Worm (Caenorhabditis elegans) whole organism, mixed stage, embryonic: ENCODE measurements around the gene lin-8.

Experiments
- blmp-1 ChIP-seq: fragments of 150-350 bp; optimal IDR thresholded peaks from 2 replicates; lab custom pipeline; 2014; ENCODE audit warnings: missing biosample characterization, missing genetic modification characterization
- ceh-39 ChIP-seq: fragments of 150-350 bp; optimal IDR thresholded peaks from 2 replicates; lab custom pipeline; 2014; ENCODE audit warnings: missing biosample characterization, missing genetic modification characterization
- ceh-43 ChIP-seq: fragments of 200-800 bp; sonication (Bioruptor generic); optimal IDR thresholded peaks from 2 replicates; lab custom pipeline; 2018; ENCODE audit warnings: mild to moderate bottlenecking, missing genetic modification characterization, moderate library complexity, missing compliant biosample characterization
- ces-1 ChIP-seq: fragments of 150-350 bp; optimal IDR thresholded peaks from 2 replicates; lab custom pipeline; 2014; ENCODE audit warnings: missing biosample characterization, missing genetic modification reagents, missing genetic modification characterization
- cnd-1 ChIP-seq: fragments of 200-800 bp; sonication (Bioruptor generic); optimal IDR thresholded peaks from 2 replicates; lab custom pipeline; 2018; ENCODE audit warnings: mild to moderate bottlenecking, missing genetic modification characterization, missing compliant biosample characterization
- drap-1 ChIP-seq: fragments of 200-800 bp; sonication (Bioruptor generic); optimal IDR thresholded peaks from 3 replicates; lab custom pipeline; 2018; ENCODE audit warnings: mild to moderate bottlenecking, missing genetic modification characterization, missing compliant biosample characterization
- elt-1 ChIP-seq: sonication (generic microtip); optimal IDR thresholded peaks from 2 replicates; lab custom pipeline; 2017; ENCODE audit warnings: missing genetic modification characterization, mild to moderate bottlenecking, missing compliant biosample characterization, antibody characterized with exemption, moderate library complexity, borderline replicate concordance; ENCODE audit not compliant: insufficient read depth
- flh-1 ChIP-seq: fragments of 200-800 bp; sonication (Bioruptor generic); optimal IDR thresholded peaks from 2 replicates; lab custom pipeline; 2018; ENCODE audit warnings: mild to moderate bottlenecking, missing genetic modification characterization, moderate library complexity, missing compliant biosample characterization
- hlh-1 ChIP-seq: fragments of 150-350 bp; optimal IDR thresholded peaks from 2 replicates; lab custom pipeline; 2014; ENCODE audit warnings: missing biosample characterization, missing genetic modification reagents, missing genetic modification characterization
- lin-13 ChIP-seq: fragments of 150-350 bp; optimal IDR thresholded peaks from 2 replicates; lab custom pipeline; 2014; ENCODE audit warnings: missing biosample characterization, missing genetic modification characterization
- lin-32 ChIP-seq: fragments of 200-800 bp; sonication (Bioruptor generic); optimal IDR thresholded peaks from 2 replicates; lab custom pipeline; 2018; ENCODE audit warnings: mild to moderate bottlenecking, missing genetic modification characterization, missing compliant biosample characterization
- lsy-2 ChIP-seq: fragments of 150-350 bp; optimal IDR thresholded peaks from 2 replicates; lab custom pipeline; 2014; ENCODE audit warnings: missing biosample characterization, missing genetic modification characterization
- mab-5 ChIP-seq: fragments of 150-350 bp; optimal IDR thresholded peaks from 2 replicates; lab custom pipeline; 2014; ENCODE audit warnings: missing biosample characterization, missing genetic modification characterization
- mep-1 ChIP-seq: fragments of 150-350 bp; optimal IDR thresholded peaks from 2 replicates; lab custom pipeline; 2017; ENCODE audit warnings: missing biosample characterization, missing genetic modification reagents, missing genetic modification characterization, inconsistent platforms
- mls-2 ChIP-seq: sonication (generic microtip); optimal IDR thresholded peaks from 2 replicates; lab custom pipeline; 2016; ENCODE audit warnings: mild to moderate bottlenecking, missing genetic modification characterization, moderate library complexity, missing compliant biosample characterization
- nhr-12 ChIP-seq: fragments of 150-350 bp; optimal IDR thresholded peaks from 2 replicates; lab custom pipeline; 2014; ENCODE audit warnings: missing biosample characterization, missing genetic modification characterization
- nhr-2 ChIP-seq: fragments of 150-350 bp; optimal IDR thresholded peaks from 2 replicates; lab custom pipeline; 2014; ENCODE audit warnings: missing biosample characterization, missing genetic modification characterization
- nhr-237 ChIP-seq: fragments of 150-350 bp; optimal IDR thresholded peaks from 2 replicates; lab custom pipeline; 2014; ENCODE audit warnings: missing biosample characterization, missing genetic modification characterization
- nhr-28 ChIP-seq: fragments of 150-350 bp; optimal IDR thresholded peaks from 2 replicates; lab custom pipeline; 2014; ENCODE audit warnings: missing biosample characterization, missing genetic modification characterization
- nhr-76 ChIP-seq: sonication (generic microtip); optimal IDR thresholded peaks from 2 replicates; lab custom pipeline; 2017; ENCODE audit warnings: missing biosample characterization, missing genetic modification characterization
- pha-4 ChIP-seq: fragments of 150-350 bp; optimal IDR thresholded peaks from 2 replicates; lab custom pipeline; 2018; ENCODE audit warnings: missing biosample characterization, missing genetic modification reagents, missing genetic modification characterization
- sem-2 ChIP-seq: fragments of 200-800 bp; sonication (Bioruptor generic); optimal IDR thresholded peaks from 2 replicates; lab custom pipeline; 2018; ENCODE audit warnings: mild to moderate bottlenecking, missing genetic modification characterization, missing compliant biosample characterization
- snpc-4 ChIP-seq: fragments of 150-350 bp; optimal IDR thresholded peaks from 2 replicates; lab custom pipeline; 2014; ENCODE audit warnings: missing biosample characterization, missing genetic modification characterization
- sptf-1 ChIP-seq: sonication (generic microtip); optimal IDR thresholded peaks from 2 replicates; lab custom pipeline; 2017; ENCODE audit warnings: mild to moderate bottlenecking, missing genetic modification characterization, moderate library complexity, missing compliant biosample characterization
- tbx-8 ChIP-seq: fragments of 200-800 bp; sonication (Bioruptor generic); optimal IDR thresholded peaks from 2 replicates; lab custom pipeline; 2018; ENCODE audit warnings: mild to moderate bottlenecking, missing genetic modification characterization, moderate library complexity, missing compliant biosample characterization
- unc-120 ChIP-seq: sonication (generic microtip); optimal IDR thresholded peaks from 2 replicates; lab custom pipeline; 2017; ENCODE audit warnings: missing genetic modification characterization, missing compliant biosample characterization; ENCODE audit not compliant: poor library complexity, severe bottlenecking
- unc-62 ChIP-seq: fragments of 150-350 bp; optimal IDR thresholded peaks from 2 replicates; lab custom pipeline; 2014; ENCODE audit warnings: missing biosample characterization, missing genetic modification reagents, missing genetic modification characterization
- zip-8 ChIP-seq: fragments of 150-350 bp; optimal IDR thresholded peaks from 2 replicates; lab custom pipeline; 2014; ENCODE audit warnings: missing biosample characterization, missing genetic modification characterization
- ztf-11 ChIP-seq: fragments of 150-350 bp; optimal IDR thresholded peaks from 2 replicates; lab custom pipeline; 2014; ENCODE audit warnings: missing biosample characterization, missing genetic modification characterization

The lin-8 gene

ce11 chrII:3087134-3087533 is 30.5 kb downstream of the lin-8 start:
- TF ChIP-seq hlh-1 (tag; lab: Kevin White, UChicago) (no peak), unc-120 (tag; lab: Kevin White, UChicago) (no peak), lsy-2 (no peak), sem-2 (GFP tag; lab: Kevin White, UChicago) (no peak), blmp-1 (no peak), lin-32 (GFP tag; lab: Kevin White, UChicago) (no peak), sptf-1 (tag; lab: Kevin White, UChicago) (no peak), nhr-76 (no peak), mep-1 (tag; lab: Kevin White, UChicago) (no peak), ztf-11 (tag; lab: Kevin White, UChicago) (no peak), pha-4 (tag; lab: Kevin White, UChicago) (no peak), elt-1 (tag; lab: Kevin White, UChicago) (no peak), mls-2 (tag; lab: Kevin White, UChicago) (no peak), nhr-12 (tag; lab: Kevin White, UChicago) (no peak), unc-62 (GFP tag; lab: Kevin White, UChicago) (no peak), ceh-43 (no peak), lin-13 (tag; lab: Kevin White, UChicago) (no peak)

ce11 chrII:3091268-3091667 is 34.6 kb downstream of the lin-8 start, which contains the start of gene srg-21:
srg-21 (minus strand) TSS chrII:3091368.
- TF ChIP-seq zip-8 (tag; lab: Kevin White, UChicago) (no peak), nhr-28 (tag; lab: Kevin White, UChicago) (no peak), ces-1 (GFP tag; lab: Kevin White, UChicago) (no peak)

- no peak for TF ChIP-seq flh-1 (GFP tag; lab: Kevin White, UChicago)
- TF ChIP-seq ztf-11 (tag; lab: Kevin White, UChicago), result no peak
- no peak for TF ChIP-seq blmp-1
- no peak for TF ChIP-seq nhr-2 (tag; lab: Kevin White, UChicago)
- TF ChIP-seq ceh-39 (tag; lab: Kevin White, UChicago), result no peak
- TF ChIP-seq, all 35 proteins: peak for 0
Measured at ce11 chrII:3093352-3093751, 36.7 kb downstream of the lin-8 start, which contains the start of gene srg-22. srg-22 (minus strand) TSS chrII:3093452.

- TF ChIP-seq ztf-11 (tag; lab: Kevin White, UChicago) (no peak), nhr-28 (tag; lab: Kevin White, UChicago) (no peak), drap-1 (no peak), pha-4 (tag; lab: Kevin White, UChicago) (no peak), zip-8 (tag; lab: Kevin White, UChicago) (no peak)
Measured at ce11 chrII:3096060-3096459, 39.4 kb downstream of the lin-8 start, which contains the start of gene srg-23. srg-23 (minus strand) TSS chrII:3096160.

- TF ChIP-seq nhr-237, result no peak
- TF ChIP-seq, all 35 proteins: peak for 0
Measured at ce11 chrII:3096857-3097256, 40.2 kb downstream of the lin-8 start, which contains the start of gene Y25C1A.14. Y25C1A.14 (minus strand) TSS chrII:3096957.

ce11 chrII:3100546-3100945 is 43.9 kb downstream of the lin-8 start, which contains the start of gene srg-24:
srg-24 (minus strand) TSS chrII:3100646.
- TF ChIP-seq nhr-76 (no peak), blmp-1 (no peak), unc-120 (tag; lab: Kevin White, UChicago) (no peak), tbx-8 (GFP tag; lab: Kevin White, UChicago) (no peak), mab-5 (no peak), elt-1 (tag; lab: Kevin White, UChicago) (no peak), lin-32 (GFP tag; lab: Kevin White, UChicago) (no peak), nhr-2 (tag; lab: Kevin White, UChicago) (no peak)

ce11 chrII:3102018-3102417 is 45.4 kb downstream of the lin-8 start, which contains the start of gene clec-121:
clec-121 (plus strand) TSS chrII:3102318.
- TF ChIP-seq nhr-76 (no peak), mls-2 (tag; lab: Kevin White, UChicago) (no peak), blmp-1 (no peak), sptf-1 (tag; lab: Kevin White, UChicago) (no peak), cnd-1 (no peak), nhr-237 (no peak), mab-5 (no peak), unc-120 (tag; lab: Kevin White, UChicago) (no peak), lsy-2 (no peak), zip-8 (tag; lab: Kevin White, UChicago) (no peak), snpc-4 (tag; lab: Kevin White, UChicago) (no peak), elt-1 (tag; lab: Kevin White, UChicago) (no peak), drap-1 (no peak), pha-4 (tag; lab: Kevin White, UChicago) (no peak), ces-1 (GFP tag; lab: Kevin White, UChicago) (no peak), hlh-1 (tag; lab: Kevin White, UChicago) (no peak), lin-32 (GFP tag; lab: Kevin White, UChicago) (no peak), lin-13 (tag; lab: Kevin White, UChicago) (no peak)
